Worm (Caenorhabditis elegans) whole organism, young adult: ENCODE data around the gene F32D8.3.

Experiments
- B0035.1 ChIP-seq: sonication (generic microtip); optimal IDR thresholded peaks from 2 replicates; lab custom pipeline; 2016; ENCODE audit warnings: missing genetic modification characterization, mild to moderate bottlenecking, missing compliant biosample characterization, missing genotype, missing genetic modification reagents
- B0261.1 ChIP-seq: sonication (generic microtip); optimal IDR thresholded peaks from 2 replicates; lab custom pipeline; 2016; ENCODE audit warnings: mild to moderate bottlenecking, missing genetic modification characterization, moderate library complexity, missing compliant biosample characterization
- B0336.3 ChIP-seq: fragments of 200-800 bp; sonication (Bioruptor generic); IDR thresholded peaks from 2 replicates; pipeline ENCODE4 v1.3.6; 2022; ENCODE audit warnings: missing genetic modification characterization, missing compliant biosample characterization
- C06A6.2 ChIP-seq: fragments of 200-800 bp; sonication (Bioruptor generic); conservative IDR thresholded peaks from 2 replicates; pipeline ENCODE4 v1.3.6; 2022; ENCODE audit warnings: missing genetic modification characterization, missing compliant biosample characterization
- C17E4.6 ChIP-seq: fragments of 200-800 bp; sonication (Bioruptor generic); IDR thresholded peaks from 2 replicates; pipeline ENCODE4 v1.3.6; 2022; ENCODE audit warnings: missing genetic modification reagents, missing genetic modification characterization, missing compliant biosample characterization
- D2030.7 ChIP-seq: fragments of 200-800 bp; sonication (Bioruptor generic); IDR thresholded peaks from 2 replicates; pipeline ENCODE4 v1.3.6; 2022; ENCODE audit warnings: missing genetic modification reagents, missing genetic modification characterization, missing compliant biosample characterization
- F55B11.4 ChIP-seq: sonication (generic microtip); optimal IDR thresholded peaks from 2 replicates; lab custom pipeline; 2016; ENCODE audit warnings: missing compliant biosample characterization, missing genetic modification characterization, borderline replicate concordance; ENCODE audit not compliant: insufficient read depth
- F57A8.1 ChIP-seq: fragments of 200-800 bp; sonication (Bioruptor generic); optimal IDR thresholded peaks from 2 replicates; lab custom pipeline; 2018; ENCODE audit warnings: mild to moderate bottlenecking, missing genetic modification characterization, moderate library complexity, missing compliant biosample characterization
- K11D2.4 ChIP-seq: fragments of 200-800 bp; sonication (Bioruptor generic); IDR thresholded peaks from 2 replicates; pipeline ENCODE4 v1.3.6; 2022; ENCODE audit warnings: missing genetic modification reagents, missing genetic modification characterization, missing compliant biosample characterization
- K12H6.12 ChIP-seq: fragments of 200-800 bp; sonication (Bioruptor generic); optimal IDR thresholded peaks from 2 replicates; lab custom pipeline; 2018; ENCODE audit warnings: mild to moderate bottlenecking, missing genetic modification characterization, missing compliant biosample characterization
- Y53G8AR.9 ChIP-seq: fragments of 200-800 bp; sonication (Bioruptor generic); conservative IDR thresholded peaks from 2 replicates; pipeline ENCODE4 v1.3.6; 2022; ENCODE audit warnings: missing genetic modification reagents, missing genetic modification characterization, missing compliant biosample characterization
- Y67H2A.10 ChIP-seq: fragments of 200-800 bp; sonication (Bioruptor generic); conservative IDR thresholded peaks from 2 replicates; pipeline ENCODE4 v1.3.6; 2022; ENCODE audit warnings: missing genetic modification reagents, missing genetic modification characterization, missing compliant biosample characterization
- Y95B8A.8 ChIP-seq: fragments of 200-800 bp; sonication (Bioruptor generic); IDR thresholded peaks from 2 replicates; pipeline ENCODE4 v1.3.6; 2022; ENCODE audit warnings: missing genetic modification reagents, missing genetic modification characterization, missing compliant biosample characterization
- ZK185.1 ChIP-seq: sonication (generic microtip); optimal IDR thresholded peaks from 2 replicates; lab custom pipeline; 2016; ENCODE audit warnings: mild to moderate bottlenecking, missing genetic modification characterization, missing compliant biosample characterization; ENCODE audit not compliant: poor library complexity, severe bottlenecking
- ama-1 ChIP-seq, 3 experiments: fragments of 150-350 bp in 1 of 3; sonication (generic microtip) in 2 of 3; optimal IDR thresholded peaks; 2 replicates each; lab custom pipeline; 2014 to 2018; ENCODE audit warnings: missing biosample characterization in 2 of 3, missing genetic modification characterization in 2 of 3, missing genetic modification reagents in 2 of 3
- aptf-3 ChIP-seq: fragments of 200-800 bp; sonication (Bioruptor generic); IDR thresholded peaks from 2 replicates; pipeline ENCODE4 v1.3.6; 2022; ENCODE audit warnings: missing genetic modification characterization, missing compliant biosample characterization
- atf-7 ChIP-seq: sonication (generic microtip); optimal IDR thresholded peaks from 2 replicates; lab custom pipeline; 2017; ENCODE audit warnings: mild to moderate bottlenecking, missing genetic modification characterization, missing compliant biosample characterization
- athp-1 ChIP-seq: sonication (generic microtip); optimal IDR thresholded peaks from 2 replicates; lab custom pipeline; 2017; ENCODE audit warnings: mild to moderate bottlenecking, missing genetic modification characterization, missing compliant biosample characterization
- attf-3 ChIP-seq: fragments of 200-800 bp; sonication (Bioruptor generic); conservative IDR thresholded peaks from 2 replicates; pipeline ENCODE4 v1.3.6; 2022; ENCODE audit warnings: missing genetic modification reagents, missing genetic modification characterization, missing compliant biosample characterization
- attf-6 ChIP-seq: fragments of 200-800 bp; sonication (Bioruptor generic); IDR thresholded peaks from 2 replicates; pipeline ENCODE4 v1.3.6; 2022; ENCODE audit warnings: missing genetic modification reagents, missing genetic modification characterization, missing compliant biosample characterization
- ccch-3 ChIP-seq: fragments of 200-800 bp; sonication (Bioruptor generic); optimal IDR thresholded peaks from 2 replicates; lab custom pipeline; 2018; ENCODE audit warnings: mild to moderate bottlenecking, missing genetic modification characterization, missing compliant biosample characterization
- cebp-2 ChIP-seq: fragments of 200-800 bp; sonication (Bioruptor generic); IDR thresholded peaks from 2 replicates; pipeline ENCODE4 v1.3.6; 2022; ENCODE audit warnings: missing genetic modification characterization, missing compliant biosample characterization
- ceh-27 ChIP-seq: fragments of 200-800 bp; sonication (Bioruptor generic); optimal IDR thresholded peaks from 2 replicates; lab custom pipeline; 2018; ENCODE audit warnings: mild to moderate bottlenecking, missing genetic modification characterization, moderate library complexity, missing compliant biosample characterization
- ceh-58 ChIP-seq: fragments of 200-800 bp; sonication (Bioruptor generic); IDR thresholded peaks from 2 replicates; pipeline ENCODE4 v1.3.6; 2022; ENCODE audit warnings: missing genetic modification characterization, missing compliant biosample characterization
- dox-1 ChIP-seq: fragments of 200-800 bp; sonication (Bioruptor generic); IDR thresholded peaks from 2 replicates; pipeline ENCODE4 v1.3.6; 2022; ENCODE audit warnings: missing genetic modification reagents, missing genetic modification characterization, missing compliant biosample characterization
- dpl-1 ChIP-seq: fragments of 150-350 bp; optimal IDR thresholded peaks from 2 replicates; lab custom pipeline; 2014; ENCODE audit warnings: missing biosample characterization, missing genetic modification reagents, missing genetic modification characterization
- egl-18 ChIP-seq: fragments of 200-800 bp; sonication (Bioruptor generic); IDR thresholded peaks from 2 replicates; pipeline ENCODE4 v1.3.6; 2022; ENCODE audit warnings: missing genetic modification reagents, missing genetic modification characterization, missing compliant biosample characterization
- ets-4 ChIP-seq: fragments of 200-800 bp; sonication (Bioruptor generic); optimal IDR thresholded peaks from 2 replicates; lab custom pipeline; 2018; ENCODE audit warnings: mild to moderate bottlenecking, missing genetic modification characterization, missing compliant biosample characterization
- hmg-1.2 ChIP-seq: fragments of 200-800 bp; sonication (Bioruptor generic); IDR thresholded peaks from 2 replicates; pipeline ENCODE4 v1.3.6; 2022; ENCODE audit warnings: missing genetic modification reagents, missing genetic modification characterization, missing compliant biosample characterization
- hrde-1 ChIP-seq: sonication (generic microtip); optimal IDR thresholded peaks from 2 replicates; lab custom pipeline; 2016; ENCODE audit warnings: missing genetic modification characterization, mild to moderate bottlenecking, missing compliant biosample characterization, moderate library complexity, missing genotype, missing genetic modification reagents, borderline replicate concordance
- hsf-1 ChIP-seq: fragments of 200-800 bp; sonication (Bioruptor generic); IDR thresholded peaks from 2 replicates; pipeline ENCODE4 v1.3.6; 2022; ENCODE audit warnings: missing genetic modification reagents, missing genetic modification characterization, missing compliant biosample characterization
- lag-1 ChIP-seq: fragments of 200-800 bp; sonication (Bioruptor generic); IDR thresholded peaks from 2 replicates; pipeline ENCODE4 v1.3.6; 2022; ENCODE audit warnings: missing genetic modification reagents, missing genetic modification characterization, missing compliant biosample characterization
- let-526 ChIP-seq: fragments of 200-800 bp; sonication (Bioruptor generic); IDR thresholded peaks from 2 replicates; pipeline ENCODE4 v1.3.6; 2022; ENCODE audit warnings: missing genetic modification reagents, missing genetic modification characterization, missing compliant biosample characterization
- lin-26 ChIP-seq: fragments of 200-800 bp; sonication (Bioruptor generic); IDR thresholded peaks from 2 replicates; pipeline ENCODE4 v1.3.6; 2022; ENCODE audit warnings: missing genetic modification reagents, missing genetic modification characterization, missing compliant biosample characterization
- lir-1 ChIP-seq: fragments of 200-800 bp; sonication (Bioruptor generic); conservative IDR thresholded peaks from 2 replicates; pipeline ENCODE4 v1.3.6; 2022; ENCODE audit warnings: missing genetic modification reagents, missing genetic modification characterization, missing compliant biosample characterization
- lsl-1 ChIP-seq: fragments of 200-800 bp; sonication (Bioruptor generic); optimal IDR thresholded peaks from 2 replicates; lab custom pipeline; 2018; ENCODE audit warnings: mild to moderate bottlenecking, missing genetic modification characterization, moderate library complexity, missing compliant biosample characterization
- madf-8 ChIP-seq: fragments of 200-800 bp; sonication (Bioruptor generic); conservative IDR thresholded peaks from 2 replicates; pipeline ENCODE4 v1.3.6; 2022; ENCODE audit warnings: missing genetic modification reagents, missing genetic modification characterization, missing compliant biosample characterization
- nfya-2 ChIP-seq: fragments of 200-800 bp; sonication (Bioruptor generic); IDR thresholded peaks from 2 replicates; pipeline ENCODE4 v1.3.6; 2022; ENCODE audit warnings: missing genetic modification reagents, missing genetic modification characterization, missing compliant biosample characterization
- nhr-179 ChIP-seq: sonication (generic microtip); optimal IDR thresholded peaks from 2 replicates; lab custom pipeline; 2016; ENCODE audit warnings: mild to moderate bottlenecking, missing genetic modification characterization, missing compliant biosample characterization
- pbrm-1 ChIP-seq: fragments of 200-800 bp; sonication (Bioruptor generic); IDR thresholded peaks from 2 replicates; pipeline ENCODE4 v1.3.6; 2022; ENCODE audit warnings: missing genetic modification reagents, missing genetic modification characterization, missing compliant biosample characterization
- rec-8 ChIP-seq, 2 experiments: sonication (generic microtip); optimal IDR thresholded peaks; 2 replicates each; lab custom pipeline; 2016; ENCODE audit warnings: mild to moderate bottlenecking in 2 of 2, missing genetic modification characterization in 2 of 2, missing genetic modification reagents in 2 of 2, missing genotype in 2 of 2, missing biosample characterization in 1 of 2, missing compliant biosample characterization in 1 of 2, moderate library complexity in 1 of 2
- sdz-38 ChIP-seq: sonication (generic microtip); optimal IDR thresholded peaks from 2 replicates; lab custom pipeline; 2016; ENCODE audit warnings: missing genotype, missing genetic modification characterization, missing compliant biosample characterization
- tbp1 ChIP-seq: fragments of 200-800 bp; sonication (Bioruptor generic); optimal IDR thresholded peaks from 2 replicates; lab custom pipeline; 2018; ENCODE audit warnings: mild to moderate bottlenecking, missing genetic modification characterization, missing compliant biosample characterization
- tlf-1 ChIP-seq: fragments of 200-800 bp; sonication (Bioruptor generic); optimal IDR thresholded peaks from 2 replicates; lab custom pipeline; 2018; ENCODE audit warnings: mild to moderate bottlenecking, missing genetic modification characterization, missing compliant biosample characterization
- unc-130 ChIP-seq: sonication (generic microtip); optimal IDR thresholded peaks from 2 replicates; lab custom pipeline; 2016; ENCODE audit warnings: missing genetic modification reagents, missing genetic modification characterization, missing compliant biosample characterization
- unc-62 ChIP-seq: fragments of 150-350 bp; optimal IDR thresholded peaks from 2 replicates; lab custom pipeline; 2014; ENCODE audit warnings: missing biosample characterization, missing genetic modification reagents, missing genetic modification characterization
- zfh-2 ChIP-seq: fragments of 200-800 bp; sonication (Bioruptor generic); conservative IDR thresholded peaks from 2 replicates; pipeline ENCODE4 v1.3.6; 2022; ENCODE audit warnings: missing genetic modification reagents, missing genetic modification characterization, missing compliant biosample characterization
- ztf-18 ChIP-seq: sonication (generic microtip); optimal IDR thresholded peaks from 2 replicates; lab custom pipeline; 2016; ENCODE audit warnings: missing genotype, mild to moderate bottlenecking, missing genetic modification characterization, missing compliant biosample characterization
- ztf-3 ChIP-seq: fragments of 200-800 bp; sonication (Bioruptor generic); optimal IDR thresholded peaks from 2 replicates; lab custom pipeline; 2018; ENCODE audit warnings: mild to moderate bottlenecking, missing genetic modification characterization, missing compliant biosample characterization

F32D8.3 gene

DNA sequence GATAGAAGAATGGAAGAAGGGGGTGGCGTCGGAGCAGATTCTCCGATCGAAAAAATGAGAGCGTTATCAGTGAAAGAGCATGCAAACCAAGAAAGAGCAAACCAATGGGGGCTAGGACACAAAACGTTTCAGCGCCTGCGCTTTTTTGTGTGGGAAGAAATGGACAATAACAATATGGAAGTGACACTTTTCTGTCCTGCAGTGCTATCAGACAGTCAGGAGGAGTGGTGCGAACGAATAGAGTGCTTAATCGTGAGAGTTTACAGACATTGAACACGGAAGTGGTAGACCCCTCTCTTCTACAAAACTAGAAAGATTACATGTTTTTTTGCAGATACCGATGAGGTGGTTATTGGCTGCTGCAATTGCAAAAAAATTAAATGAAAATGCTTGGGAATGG, 31.3 kb upstream of the F32D8.3 start:
- TF ChIP-seq lag-1 (GFP tag; lab: Robert Waterston, UW): no peak
- TF ChIP-seq F55B11.4 (tag; lab: Kevin White, UChicago): no peak
- no peak for TF ChIP-seq ZK185.1
- no peak for TF ChIP-seq lin-26
- no peak for TF ChIP-seq C06A6.2 (GFP tag; lab: Robert Waterston, UW)
- no peak for TF ChIP-seq egl-18 (GFP tag; lab: Robert Waterston, UW)
- no peak for TF ChIP-seq attf-3 (GFP tag; lab: Robert Waterston, UW)
- no peak for TF ChIP-seq cebp-2 (GFP tag; lab: Robert Waterston, UW)
- TF ChIP-seq pbrm-1: 0 out of 2 replicates have a peak, but pooled peaks have one; percentile 6
- peak; percentile 76 for TF ChIP-seq dox-1 (GFP tag; lab: Robert Waterston, UW)
- no peak for TF ChIP-seq madf-8 (GFP tag; lab: Robert Waterston, UW)
- TF ChIP-seq F57A8.1 (GFP tag; lab: Kevin White, UChicago): no peak
- no peak for TF ChIP-seq dpl-1
- no peak for TF ChIP-seq lsl-1
- TF ChIP-seq ets-4 (GFP tag; lab: Kevin White, UChicago): peak; percentile 93
- no peak for TF ChIP-seq sdz-38 (tag; lab: Kevin White, UChicago)
- no peak for TF ChIP-seq tlf-1 (GFP tag; lab: Kevin White, UChicago)
- no peak for TF ChIP-seq K11D2.4 (GFP tag; lab: Robert Waterston, UW)
- no peak for TF ChIP-seq D2030.7 (GFP tag; lab: Robert Waterston, UW)
- TF ChIP-seq ztf-18 (tag; lab: Kevin White, UChicago): no peak
- TF ChIP-seq ceh-27 (GFP tag; lab: Kevin White, UChicago): no peak
- TF ChIP-seq attf-6 (GFP tag; lab: Robert Waterston, UW): no peak
- no peak for TF ChIP-seq nhr-179 (tag; lab: Kevin White, UChicago)
- no peak for TF ChIP-seq athp-1 (tag; lab: Kevin White, UChicago)
- TF ChIP-seq unc-62 (GFP tag; lab: Kevin White, UChicago): peak; percentile 77
- TF ChIP-seq K12H6.12: no peak
- no peak for TF ChIP-seq B0261.1
- no peak for TF ChIP-seq aptf-3 (GFP tag; lab: Robert Waterston, UW)
- 0 out of 2 replicates have a peak, but pooled peaks have one; percentile 48 for TF ChIP-seq Y53G8AR.9
- no peak for TF ChIP-seq ccch-3 (GFP tag; lab: Kevin White, UChicago)
- 0 out of 2 replicates have a peak, but pooled peaks have one; percentile 20 for TF ChIP-seq hmg-1.2 (GFP tag; lab: Robert Waterston, UW)
- TF ChIP-seq hsf-1 (GFP tag; lab: Robert Waterston, UW): no peak
- TF ChIP-seq atf-7: peak; percentile 59
- TF ChIP-seq nfya-2 (GFP tag; lab: Robert Waterston, UW): no peak
- no peak for TF ChIP-seq ceh-58
- TF ChIP-seq rec-8 (tag; optimal IDR thresholded peaks at IDR 0.05; lab: Kevin White, UChicago): no peak
- no peak for TF ChIP-seq hrde-1
- TF ChIP-seq let-526 (GFP tag; lab: Robert Waterston, UW): no peak
- no peak for TF ChIP-seq ama-1 (optimal IDR thresholded peaks at IDR 0.05; lab: Kevin White, UChicago)
- TF ChIP-seq ama-1 (GFP tag; optimal IDR thresholded peaks at IDR 0.05; lab: Kevin White, UChicago): no peak
- TF ChIP-seq B0035.1 (tag; lab: Kevin White, UChicago): no peak
- TF ChIP-seq lir-1 (GFP tag; lab: Robert Waterston, UW): no peak
- 0 out of 2 replicates have a peak, but pooled peaks have one; percentile 19 for TF ChIP-seq Y95B8A.8 (GFP tag; lab: Robert Waterston, UW)
- TF ChIP-seq Y67H2A.10 (GFP tag; lab: Robert Waterston, UW): no peak
- no peak for TF ChIP-seq C17E4.6 (GFP tag; lab: Robert Waterston, UW)
- TF ChIP-seq tbp1 (GFP tag; lab: Kevin White, UChicago): peak; percentile 12
- TF ChIP-seq unc-130 (GFP tag; lab: Kevin White, UChicago): no peak
- no peak for TF ChIP-seq B0336.3 (GFP tag; lab: Robert Waterston, UW)
- no peak for TF ChIP-seq ztf-3 (GFP tag; lab: Kevin White, UChicago)
- 0 out of 2 replicates have a peak, but pooled peaks have one; percentile 18 for TF ChIP-seq zfh-2 (GFP tag; lab: Robert Waterston, UW)
